Worm (Caenorhabditis elegans) whole organism, late embryonic: ENCODE data around the gene clec-58.
A peak's percentile ranks its signal among the peaks of the same experiment; 100 is the strongest.

Source experiments
- C08G9.2 ChIP-seq: sonication (generic microtip); optimal IDR thresholded peaks from 2 replicates; lab custom pipeline; 2016; ENCODE audit warnings: mild to moderate bottlenecking, missing genetic modification characterization, moderate library complexity, missing compliant biosample characterization
- C38D4.7 ChIP-seq: fragments of 200-800 bp; sonication (Bioruptor generic); optimal IDR thresholded peaks from 2 replicates; lab custom pipeline; 2018; ENCODE audit warnings: mild to moderate bottlenecking, missing genetic modification characterization, moderate library complexity, missing compliant biosample characterization
- F13H6.1 ChIP-seq: sonication (generic microtip); optimal IDR thresholded peaks from 2 replicates; lab custom pipeline; 2016; ENCODE audit warnings: missing genetic modification characterization, missing compliant biosample characterization
- K09A11.1 ChIP-seq: sonication (generic microtip); optimal IDR thresholded peaks from 2 replicates; lab custom pipeline; 2017; ENCODE audit warnings: antibody characterized with exemption, mild to moderate bottlenecking, missing genetic modification characterization, missing compliant biosample characterization; ENCODE audit not compliant: insufficient read depth
- T23F11.4 ChIP-seq: fragments of 200-800 bp; sonication (Bioruptor generic); optimal IDR thresholded peaks from 2 replicates; lab custom pipeline; 2018; ENCODE audit warnings: mild to moderate bottlenecking, missing genetic modification characterization, missing compliant biosample characterization
- Y22D7AL.16 ChIP-seq: sonication (generic microtip); optimal IDR thresholded peaks from 2 replicates; lab custom pipeline; 2016; ENCODE audit warnings: missing genetic modification characterization, missing compliant biosample characterization
- ama-1 ChIP-seq: fragments of 150-350 bp; optimal IDR thresholded peaks from 2 replicates; lab custom pipeline; 2014
- ceh-14 ChIP-seq: sonication (generic microtip); optimal IDR thresholded peaks from 2 replicates; lab custom pipeline; 2016; ENCODE audit warnings: missing genotype, missing genetic modification characterization, missing compliant biosample characterization
- ceh-18 ChIP-seq: sonication (generic microtip); optimal IDR thresholded peaks from 2 replicates; lab custom pipeline; 2016; ENCODE audit warnings: missing genetic modification characterization, missing compliant biosample characterization
- ceh-2 ChIP-seq: sonication (generic microtip); optimal IDR thresholded peaks from 2 replicates; lab custom pipeline; 2016; ENCODE audit warnings: missing genotype, missing genetic modification characterization, missing compliant biosample characterization
- ceh-24 ChIP-seq: sonication (generic microtip); optimal IDR thresholded peaks from 2 replicates; lab custom pipeline; 2016; ENCODE audit warnings: mild to moderate bottlenecking, missing genetic modification characterization, missing compliant biosample characterization
- ceh-31 ChIP-seq: sonication (generic microtip); optimal IDR thresholded peaks from 2 replicates; lab custom pipeline; 2016; ENCODE audit warnings: missing genetic modification characterization, missing compliant biosample characterization
- ceh-45 ChIP-seq: fragments of 200-800 bp; sonication (Bioruptor generic); IDR thresholded peaks from 2 replicates; pipeline ENCODE4 v1.3.6; 2022; ENCODE audit warnings: missing genetic modification reagents, missing genetic modification characterization, missing compliant biosample characterization
- ceh-48 ChIP-seq: sonication (generic microtip); optimal IDR thresholded peaks from 2 replicates; lab custom pipeline; 2016; ENCODE audit warnings: missing genetic modification characterization, inconsistent platforms, missing compliant biosample characterization
- ceh-9 ChIP-seq: sonication (generic microtip); optimal IDR thresholded peaks from 2 replicates; lab custom pipeline; 2016; ENCODE audit warnings: mild to moderate bottlenecking, missing genetic modification characterization, inconsistent platforms, missing compliant biosample characterization
- che-1 ChIP-seq: sonication (generic microtip); optimal IDR thresholded peaks from 2 replicates; lab custom pipeline; 2016; ENCODE audit warnings: mild to moderate bottlenecking, missing genetic modification characterization, missing compliant biosample characterization
- dmd-4 ChIP-seq: sonication (generic microtip); optimal IDR thresholded peaks from 2 replicates; lab custom pipeline; 2016; ENCODE audit warnings: borderline replicate concordance, missing genetic modification characterization, missing compliant biosample characterization
- dve-1 ChIP-seq: sonication (generic microtip); optimal IDR thresholded peaks from 2 replicates; lab custom pipeline; 2017; ENCODE audit warnings: antibody characterized with exemption, mild to moderate bottlenecking, missing genetic modification characterization, missing compliant biosample characterization
- elt-2 ChIP-seq: sonication (generic microtip); optimal IDR thresholded peaks from 2 replicates; lab custom pipeline; 2016; ENCODE audit warnings: missing genetic modification reagents, missing genetic modification characterization, missing compliant biosample characterization
- elt-4 ChIP-seq: sonication (generic microtip); optimal IDR thresholded peaks from 2 replicates; lab custom pipeline; 2016; ENCODE audit warnings: missing genetic modification characterization, missing compliant biosample characterization
- fax-1 ChIP-seq: sonication (generic microtip); optimal IDR thresholded peaks from 2 replicates; lab custom pipeline; 2016; ENCODE audit warnings: missing genotype, missing genetic modification characterization, missing compliant biosample characterization
- fkh-10 ChIP-seq: fragments of 150-350 bp; optimal IDR thresholded peaks from 2 replicates; lab custom pipeline; 2014; ENCODE audit warnings: missing biosample characterization, missing genetic modification reagents, missing genetic modification characterization
- gmeb-2 ChIP-seq: sonication (generic microtip); optimal IDR thresholded peaks from 2 replicates; lab custom pipeline; 2016; ENCODE audit warnings: missing genetic modification characterization, inconsistent platforms, missing compliant biosample characterization
- hlh-13 ChIP-seq: fragments of 200-800 bp; sonication (Bioruptor generic); optimal IDR thresholded peaks from 2 replicates; lab custom pipeline; 2018; ENCODE audit warnings: mild to moderate bottlenecking, missing genetic modification characterization, missing compliant biosample characterization
- hlh-15 ChIP-seq: sonication (generic microtip); optimal IDR thresholded peaks from 2 replicates; lab custom pipeline; 2016; ENCODE audit warnings: missing genetic modification characterization, missing compliant biosample characterization
- hlh-30 ChIP-seq: sonication (generic microtip); optimal IDR thresholded peaks from 2 replicates; lab custom pipeline; 2017; ENCODE audit warnings: antibody characterized with exemption, missing genetic modification characterization, missing compliant biosample characterization; ENCODE audit not compliant: insufficient read depth
- hlh-6 ChIP-seq: sonication (generic microtip); optimal IDR thresholded peaks from 2 replicates; lab custom pipeline; 2016; ENCODE audit warnings: missing genotype, missing genetic modification characterization, missing compliant biosample characterization
- lin-11 ChIP-seq: fragments of 200-800 bp; sonication (Bioruptor generic); optimal IDR thresholded peaks from 2 replicates; lab custom pipeline; 2018; ENCODE audit warnings: mild to moderate bottlenecking, missing genetic modification characterization, missing compliant biosample characterization
- madf-2 ChIP-seq: sonication (generic microtip); optimal IDR thresholded peaks from 2 replicates; lab custom pipeline; 2017; ENCODE audit warnings: missing genetic modification characterization, missing compliant biosample characterization
- mec-3 ChIP-seq: sonication (generic microtip); optimal IDR thresholded peaks from 2 replicates; lab custom pipeline; 2016; ENCODE audit warnings: borderline replicate concordance, missing genetic modification characterization, missing compliant biosample characterization
- nfya-1 ChIP-seq: sonication (generic microtip); optimal IDR thresholded peaks from 2 replicates; lab custom pipeline; 2017; ENCODE audit warnings: missing genetic modification characterization, mild to moderate bottlenecking, missing compliant biosample characterization, antibody characterized with exemption, moderate library complexity
- nhr-11 ChIP-seq: fragments of 150-350 bp; optimal IDR thresholded peaks from 2 replicates; lab custom pipeline; 2014; ENCODE audit warnings: missing biosample characterization, missing genetic modification characterization
- nhr-232 ChIP-seq: sonication (generic microtip); optimal IDR thresholded peaks from 2 replicates; lab custom pipeline; 2016; ENCODE audit warnings: missing genetic modification characterization, missing compliant biosample characterization
- npax-4 ChIP-seq: sonication (generic microtip); optimal IDR thresholded peaks from 2 replicates; lab custom pipeline; 2016; ENCODE audit warnings: missing genetic modification characterization, missing compliant biosample characterization
- pag-3 ChIP-seq: sonication (generic microtip); optimal IDR thresholded peaks from 2 replicates; lab custom pipeline; 2016; ENCODE audit warnings: missing compliant biosample characterization, missing genetic modification characterization, borderline replicate concordance
- pat-9 ChIP-seq: fragments of 200-800 bp; sonication (Bioruptor generic); optimal IDR thresholded peaks from 2 replicates; lab custom pipeline; 2018; ENCODE audit warnings: mild to moderate bottlenecking, missing genetic modification characterization, moderate library complexity, missing compliant biosample characterization
- pha-4 ChIP-seq: fragments of 150-350 bp; optimal IDR thresholded peaks from 2 replicates; lab custom pipeline; 2018; ENCODE audit warnings: missing biosample characterization, missing genetic modification reagents, missing genetic modification characterization
- pqm-1 ChIP-seq: sonication (generic microtip); optimal IDR thresholded peaks from 2 replicates; lab custom pipeline; 2016; ENCODE audit warnings: missing genetic modification characterization, missing compliant biosample characterization
- pros-1 ChIP-seq: fragments of 150-350 bp; optimal IDR thresholded peaks from 2 replicates; lab custom pipeline; 2014; ENCODE audit warnings: missing biosample characterization, missing genetic modification reagents, missing genetic modification characterization
- ref-2 ChIP-seq: sonication (generic microtip); optimal IDR thresholded peaks from 2 replicates; lab custom pipeline; 2016; ENCODE audit warnings: missing genetic modification characterization, missing compliant biosample characterization
- rnt-1 ChIP-seq: sonication (generic microtip); optimal IDR thresholded peaks from 2 replicates; lab custom pipeline; 2016; ENCODE audit warnings: missing genetic modification characterization, missing compliant biosample characterization
- sdc-2 ChIP-seq: sonication (generic microtip); optimal IDR thresholded peaks from 2 replicates; lab custom pipeline; 2016; ENCODE audit warnings: missing genotype, missing genetic modification characterization, missing compliant biosample characterization
- sox-2 ChIP-seq: fragments of 200-800 bp; sonication (Bioruptor generic); IDR thresholded peaks from 2 replicates; pipeline ENCODE4 v1.3.6; 2022; ENCODE audit warnings: missing genetic modification reagents, missing genetic modification characterization, missing compliant biosample characterization
- tbx-7 ChIP-seq: sonication (generic microtip); optimal IDR thresholded peaks from 2 replicates; lab custom pipeline; 2016; ENCODE audit warnings: missing genotype, missing genetic modification characterization, missing compliant biosample characterization
- unc-3 ChIP-seq, 2 experiments: fragments of 200-800 bp in 1 of 2; sonication (Bioruptor generic) in 1 of 2; sonication (generic microtip) in 1 of 2; conservative IDR thresholded peaks in 1 of 2; optimal IDR thresholded peaks in 1 of 2; 2 replicates each; pipeline versions ENCODE4 v1.3.6 to Lab custom; 2016 to 2022; ENCODE audit warnings: missing compliant biosample characterization in 2 of 2, missing genetic modification characterization in 2 of 2, missing genetic modification reagents in 1 of 2
- unc-55 ChIP-seq: sonication (generic microtip); optimal IDR thresholded peaks from 2 replicates; lab custom pipeline; 2017; ENCODE audit warnings: missing biosample characterization, missing genetic modification reagents, missing genetic modification characterization
- unc-86 ChIP-seq: sonication (generic microtip); optimal IDR thresholded peaks from 2 replicates; lab custom pipeline; 2016; ENCODE audit warnings: missing genetic modification characterization, missing compliant biosample characterization
- zip-5 ChIP-seq: sonication (generic microtip); optimal IDR thresholded peaks from 2 replicates; lab custom pipeline; 2016; ENCODE audit warnings: missing genetic modification characterization, missing compliant biosample characterization
- ztf-16 ChIP-seq: sonication (generic microtip); optimal IDR thresholded peaks from 2 replicates; lab custom pipeline; 2017; ENCODE audit warnings: missing genetic modification characterization, missing compliant biosample characterization

clec-58 gene

ce11 chrII:10502491-10503063 lies 26.6 kb upstream of the clec-58 start, which contains the start of gene myrf-1 (continued):
- TF ChIP-seq F13H6.1 (tag; lab: Kevin White, UChicago) (peak; percentile 77), sdc-2 (tag; lab: Kevin White, UChicago) (peak; percentile 59), ceh-14 (tag; lab: Kevin White, UChicago) (peak; percentile 41), T23F11.4 (no peak), C08G9.2 (tag; lab: Kevin White, UChicago) (peak; percentile 77), lin-11 (tag; lab: Kevin White, UChicago) (peak; percentile 28), madf-2 (tag; lab: Kevin White, UChicago) (peak; percentile 6), npax-4 (tag; lab: Kevin White, UChicago) (no peak), ceh-31 (tag; lab: Kevin White, UChicago) (peak; percentile 88), K09A11.1 (tag; lab: Kevin White, UChicago) (peak; percentile 63), nhr-11 (tag; lab: Kevin White, UChicago) (no peak), dve-1 (tag; lab: Kevin White, UChicago) (peak; percentile 18), ref-2 (tag; lab: Kevin White, UChicago) (peak; percentile 87), ztf-16 (tag; lab: Kevin White, UChicago) (no peak), zip-5 (tag; lab: Kevin White, UChicago) (no peak), pag-3 (tag; lab: Kevin White, UChicago) (peak; percentile 8), ceh-9 (no peak), hlh-15 (no peak), ceh-24 (tag; lab: Kevin White, UChicago) (no peak), gmeb-2 (tag; lab: Kevin White, UChicago) (no peak), elt-4 (tag; lab: Kevin White, UChicago) (no peak), unc-3 (GFP tag; conservative IDR thresholded peaks at IDR 0.05; lab: Robert Waterston, UW) (no peak), unc-3 (tag; optimal IDR thresholded peaks at IDR 0.05; lab: Kevin White, UChicago) (no peak), nhr-232 (tag; lab: Kevin White, UChicago) (peak; percentile 40), unc-86 (tag; lab: Kevin White, UChicago) (peak; percentile 36), Y22D7AL.16 (no peak), elt-2 (tag; lab: Kevin White, UChicago) (peak; percentile 17), pros-1 (peak; percentile 88), pha-4 (tag; lab: Kevin White, UChicago) (no peak), C38D4.7 (GFP tag; lab: Kevin White, UChicago) (no peak), dmd-4 (tag; lab: Kevin White, UChicago) (no peak), tbx-7 (tag; lab: Kevin White, UChicago) (peak; percentile 35), hlh-13 (GFP tag; lab: Kevin White, UChicago) (no peak), sox-2 (GFP tag; lab: Robert Waterston, UW) (no peak), hlh-30 (peak; percentile 55), ceh-48 (tag; lab: Kevin White, UChicago) (no peak), fkh-10 (GFP tag; lab: Kevin White, UChicago) (no peak), hlh-6 (no peak), nfya-1 (peak; percentile 77), fax-1 (tag; lab: Kevin White, UChicago) (peak; percentile 37), pqm-1 (tag; lab: Kevin White, UChicago) (peak; percentile 80), ceh-45 (GFP tag; lab: Robert Waterston, UW) (no peak), ceh-18 (peak; percentile 89), rnt-1 (tag; lab: Kevin White, UChicago) (peak; percentile 35), unc-55 (GFP tag; lab: Kevin White, UChicago) (peak; percentile 15), ceh-2 (tag; lab: Kevin White, UChicago) (peak; percentile 45), pat-9 (tag; lab: Kevin White, UChicago) (no peak), ama-1 (no peak), che-1 (peak; percentile 27), mec-3 (tag; lab: Kevin White, UChicago) (no peak)
